Fruit fly (Drosophila melanogaster) whole organism, embryonic: Measurements from ENCODE around the gene Gbs-70E.

Experiments used
- ATbp ChIP-seq: fragments of 200-800 bp; sonication (Bioruptor generic); optimal IDR thresholded peaks from 2 replicates; lab custom pipeline; 2017; ENCODE audit warnings: missing biosample characterization, mild to moderate bottlenecking, missing genetic modification characterization, missing genetic modification reagents
- Adf1 ChIP-seq: fragments of 200-800 bp; sonication (Bioruptor generic); IDR thresholded peaks from 2 replicates; pipeline ENCODE4 v1.3.6; 2022; ENCODE audit warnings: missing biosample characterization, missing genetic modification characterization
- Awh ChIP-seq: fragments of 200-800 bp; sonication (Bioruptor generic); IDR thresholded peaks from 2 replicates; pipeline ENCODE4, ENCODE4 v1.3.6; 2022; ENCODE audit warnings: missing biosample characterization, missing genetic modification characterization
- BEAF-32 ChIP-seq: fragments of 200-800 bp; sonication (Bioruptor generic); optimal IDR thresholded peaks from 3 replicates; lab custom pipeline; 2017; ENCODE audit warnings: missing biosample characterization, missing genetic modification characterization, mild to moderate bottlenecking, moderate library complexity, missing genetic modification reagents
- CG1024 ChIP-seq: fragments of 200-800 bp; sonication (Bioruptor generic); IDR thresholded peaks from 2 replicates; pipeline ENCODE4 v1.3.6; 2022; ENCODE audit warnings: missing biosample characterization, missing genetic modification characterization
- CG10274 ChIP-seq: fragments of 200-800 bp; sonication (Bioruptor generic); optimal IDR thresholded peaks from 3 replicates; lab custom pipeline; 2017; ENCODE audit warnings: missing biosample characterization, mild to moderate bottlenecking, missing genetic modification characterization
- CG10321 ChIP-seq: fragments of 200-800 bp; sonication (Bioruptor generic); IDR thresholded peaks from 2 replicates; pipeline ENCODE4 v1.3.6; 2022; ENCODE audit warnings: missing biosample characterization, missing genetic modification characterization
- CG10431 ChIP-seq: fragments of 200-800 bp; sonication (Bioruptor generic); optimal IDR thresholded peaks from 3 replicates; lab custom pipeline; 2018; ENCODE audit warnings: missing biosample characterization, mild to moderate bottlenecking, missing genetic modification characterization
- CG11456 ChIP-seq: fragments of 200-800 bp; sonication (Bioruptor generic); IDR thresholded peaks from 3 replicates; pipeline ENCODE4 v1.3.6; 2022; ENCODE audit warnings: missing biosample characterization, missing genetic modification characterization
- CG11560 ChIP-seq: fragments of 200-800 bp; sonication (Bioruptor generic); IDR thresholded peaks from 3 replicates; pipeline ENCODE4 v1.3.6; 2022; ENCODE audit warnings: missing biosample characterization, missing genetic modification characterization
- CG12155 ChIP-seq: fragments of 200-800 bp; sonication (Bioruptor generic); optimal IDR thresholded peaks from 3 replicates; lab custom pipeline; 2016; ENCODE audit warnings: missing biosample characterization, missing genetic modification characterization
- CG12769 ChIP-seq: fragments of 200-800 bp; sonication (Bioruptor generic); optimal IDR thresholded peaks from 2 replicates; lab custom pipeline; 2019; ENCODE audit warnings: missing biosample characterization, mild to moderate bottlenecking, missing genetic modification characterization, moderate library complexity
- CG15073 ChIP-seq: fragments of 200-800 bp; sonication (Bioruptor generic); optimal IDR thresholded peaks from 2 replicates; lab custom pipeline; 2016; ENCODE audit warnings: missing biosample characterization, missing genetic modification characterization
- CG15514 ChIP-seq: fragments of 200-800 bp; sonication (Bioruptor generic); optimal IDR thresholded peaks from 3 replicates; lab custom pipeline; 2017; ENCODE audit warnings: missing biosample characterization, missing genetic modification characterization, mild to moderate bottlenecking, moderate library complexity, missing genetic modification reagents
- CG1792 ChIP-seq: fragments of 200-800 bp; sonication (Bioruptor generic); optimal IDR thresholded peaks from 2 replicates; lab custom pipeline; 2016; ENCODE audit warnings: missing biosample characterization, missing genetic modification characterization
- CG18011 ChIP-seq: fragments of 200-800 bp; sonication (Bioruptor generic); optimal IDR thresholded peaks from 2 replicates; lab custom pipeline; 2017; ENCODE audit warnings: missing biosample characterization, missing genetic modification characterization, mild to moderate bottlenecking, moderate library complexity, missing genotype
- CG18262 ChIP-seq: fragments of 200-800 bp; optimal IDR thresholded peaks from 3 replicates; lab custom pipeline; 2019; ENCODE audit warnings: missing biosample characterization, mild to moderate bottlenecking, missing genetic modification characterization, moderate library complexity
- CG18476 ChIP-seq: fragments of 200-800 bp; sonication (Bioruptor generic); optimal IDR thresholded peaks from 2 replicates; lab custom pipeline; 2016; ENCODE audit warnings: missing biosample characterization, mild to moderate bottlenecking, missing genetic modification characterization
- CG2712 ChIP-seq: fragments of 200-800 bp; optimal IDR thresholded peaks from 3 replicates; lab custom pipeline; 2019; ENCODE audit warnings: missing biosample characterization, mild to moderate bottlenecking, missing genetic modification characterization, moderate library complexity
- CG30020 ChIP-seq: fragments of 200-800 bp; optimal IDR thresholded peaks from 2 replicates; lab custom pipeline; 2019; ENCODE audit warnings: missing biosample characterization, mild to moderate bottlenecking, missing genetic modification characterization, moderate library complexity
- CG31365 ChIP-seq: fragments of 200-800 bp; sonication (Bioruptor generic); optimal IDR thresholded peaks from 2 replicates; lab custom pipeline; 2018; ENCODE audit warnings: missing biosample characterization, mild to moderate bottlenecking, missing genetic modification characterization
- CG34422 ChIP-seq: fragments of 200-800 bp; sonication (Bioruptor generic); IDR thresholded peaks from 3 replicates; pipeline ENCODE4 v1.3.6; 2022; ENCODE audit warnings: missing biosample characterization, missing genetic modification characterization
- CG4360 ChIP-seq: fragments of 200-800 bp; sonication (Bioruptor generic); IDR thresholded peaks from 2 replicates; pipeline ENCODE4 v1.3.6; 2022; ENCODE audit warnings: missing biosample characterization, missing genetic modification characterization
- CG4424 ChIP-seq: fragments of 200-800 bp; sonication (Bioruptor generic); optimal IDR thresholded peaks from 3 replicates; lab custom pipeline; 2016; ENCODE audit warnings: missing biosample characterization, missing genetic modification characterization
- D19B ChIP-seq: fragments of 200-800 bp; sonication (Bioruptor generic); optimal IDR thresholded peaks from 2 replicates; lab custom pipeline; 2017; ENCODE audit warnings: missing biosample characterization, mild to moderate bottlenecking, missing genetic modification characterization
- Dip2 ChIP-seq: fragments of 200-800 bp; sonication (Bioruptor generic); IDR thresholded peaks from 2 replicates; pipeline ENCODE4 v1.3.6; 2022; ENCODE audit warnings: missing biosample characterization, missing genetic modification characterization
- H2.0 ChIP-seq: fragments of 200-800 bp; sonication (Bioruptor generic); IDR thresholded peaks from 2 replicates; pipeline ENCODE4 v1.3.6; 2022; ENCODE audit warnings: missing biosample characterization, missing genetic modification characterization
- Hey ChIP-seq: fragments of 200-800 bp; sonication (Bioruptor generic); optimal IDR thresholded peaks from 3 replicates; lab custom pipeline; 2018; ENCODE audit warnings: missing biosample characterization, mild to moderate bottlenecking, missing genetic modification characterization
- Hmr ChIP-seq: fragments of 200-800 bp; sonication (Bioruptor generic); optimal IDR thresholded peaks from 3 replicates; lab custom pipeline; 2017; ENCODE audit warnings: mild to moderate bottlenecking, missing biosample characterization, missing genetic modification reagents, missing genetic modification characterization
- Hr51 ChIP-seq, 2 experiments: fragments of 200-800 bp; sonication (Bioruptor generic); optimal IDR thresholded peaks; 2 replicates in 1 of 2; 3 replicates in 1 of 2; lab custom pipeline; 2016 to 2018; ENCODE audit warnings: missing biosample characterization in 2 of 2, missing genetic modification characterization in 2 of 2, mild to moderate bottlenecking in 1 of 2, moderate library complexity in 1 of 2
- MESR4 ChIP-seq: fragments of 200-800 bp; sonication (Bioruptor generic); optimal IDR thresholded peaks from 2 replicates; lab custom pipeline; 2018; ENCODE audit warnings: missing biosample characterization, mild to moderate bottlenecking, missing genetic modification characterization, moderate library complexity
- MTF-1 ChIP-seq: fragments of 200-800 bp; sonication (Bioruptor generic); optimal IDR thresholded peaks from 2 replicates; lab custom pipeline; 2018; ENCODE audit warnings: missing biosample characterization, mild to moderate bottlenecking, missing genetic modification characterization, borderline replicate concordance
- Max ChIP-seq: fragments of 200-800 bp; sonication (Bioruptor generic); optimal IDR thresholded peaks from 2 replicates; lab custom pipeline; 2016; ENCODE audit warnings: missing biosample characterization, mild to moderate bottlenecking, missing genetic modification characterization
- Med ChIP-seq: fragments of 200-800 bp; sonication (Bioruptor generic); peaks from one replicate; lab custom pipeline; 2016; ENCODE audit warnings: missing biosample characterization, missing genetic modification characterization, mild to moderate bottlenecking, inconsistent platforms, moderate library complexity
- Mes4 ChIP-seq: fragments of 200-800 bp; sonication (Bioruptor generic); optimal IDR thresholded peaks from 2 replicates; lab custom pipeline; 2016; ENCODE audit warnings: missing biosample characterization, missing genetic modification characterization
- Mrtf ChIP-seq: fragments of 200-800 bp; sonication (Bioruptor generic); IDR thresholded peaks from 3 replicates; pipeline ENCODE4 v1.3.6; 2022; ENCODE audit warnings: missing biosample characterization, missing genetic modification characterization
- Oaz ChIP-seq: fragments of 200-800 bp; sonication (Bioruptor generic); IDR thresholded peaks from 2 replicates; pipeline ENCODE4 v1.3.6; 2022; ENCODE audit warnings: missing biosample characterization, missing genetic modification characterization
- bab2 ChIP-seq: fragments of 200-800 bp; sonication (Bioruptor generic); optimal IDR thresholded peaks from 2 replicates; lab custom pipeline; 2016; ENCODE audit warnings: missing biosample characterization, missing genetic modification characterization
- croc ChIP-seq: fragments of 200-800 bp; sonication (Bioruptor generic); conservative IDR thresholded peaks from 3 replicates; pipeline ENCODE4 v1.3.6; 2022; ENCODE audit warnings: missing biosample characterization, missing genetic modification characterization
- dimm ChIP-seq: fragments of 200-800 bp; sonication (Bioruptor generic); IDR thresholded peaks from 2 replicates; pipeline ENCODE4 v1.3.6; 2022; ENCODE audit warnings: missing biosample characterization, missing genetic modification characterization
- eyg ChIP-seq: fragments of 200-800 bp; sonication (Bioruptor generic); optimal IDR thresholded peaks from 3 replicates; lab custom pipeline; 2016; ENCODE audit warnings: missing biosample characterization, missing genetic modification characterization
- her ChIP-seq: fragments of 200-800 bp; sonication (Bioruptor generic); optimal IDR thresholded peaks from 2 replicates; lab custom pipeline; 2016; ENCODE audit warnings: missing biosample characterization, missing genetic modification characterization
- ind ChIP-seq: fragments of 200-800 bp; sonication (Bioruptor generic); optimal IDR thresholded peaks from 3 replicates; lab custom pipeline; 2016; ENCODE audit warnings: missing biosample characterization, missing genetic modification characterization
- inv ChIP-seq: fragments of 200-800 bp; sonication (Bioruptor generic); IDR thresholded peaks from 2 replicates; pipeline ENCODE4 v1.3.6; 2022; ENCODE audit warnings: missing biosample characterization, missing genetic modification characterization; ENCODE audit not compliant: partially characterized antibody
- tna ChIP-seq: fragments of 200-800 bp; sonication (Bioruptor generic); IDR thresholded peaks from 2 replicates; pipeline ENCODE4 v1.3.6; 2022; ENCODE audit warnings: missing biosample characterization, missing genetic modification characterization; ENCODE audit not compliant: partially characterized antibody
- wek ChIP-seq: fragments of 200-800 bp; sonication (Bioruptor generic); optimal IDR thresholded peaks from 3 replicates; lab custom pipeline; 2018; ENCODE audit warnings: missing biosample characterization, mild to moderate bottlenecking, missing genetic modification characterization, moderate library complexity
- yki ChIP-seq: fragments of >200 bp; optimal IDR thresholded peaks from 3 replicates; lab custom pipeline; 2018
- zfh1 ChIP-seq: fragments of 200-800 bp; sonication (Bioruptor generic); IDR thresholded peaks from 3 replicates; pipeline ENCODE4 v1.3.6; 2022; ENCODE audit warnings: missing biosample characterization, missing genetic modification characterization
- zfh2 ChIP-seq: fragments of 200-800 bp; sonication (Bioruptor generic); optimal IDR thresholded peaks from 2 replicates; lab custom pipeline; 2016; ENCODE audit warnings: missing biosample characterization, missing genetic modification characterization

Gbs-70E gene

DNA sequence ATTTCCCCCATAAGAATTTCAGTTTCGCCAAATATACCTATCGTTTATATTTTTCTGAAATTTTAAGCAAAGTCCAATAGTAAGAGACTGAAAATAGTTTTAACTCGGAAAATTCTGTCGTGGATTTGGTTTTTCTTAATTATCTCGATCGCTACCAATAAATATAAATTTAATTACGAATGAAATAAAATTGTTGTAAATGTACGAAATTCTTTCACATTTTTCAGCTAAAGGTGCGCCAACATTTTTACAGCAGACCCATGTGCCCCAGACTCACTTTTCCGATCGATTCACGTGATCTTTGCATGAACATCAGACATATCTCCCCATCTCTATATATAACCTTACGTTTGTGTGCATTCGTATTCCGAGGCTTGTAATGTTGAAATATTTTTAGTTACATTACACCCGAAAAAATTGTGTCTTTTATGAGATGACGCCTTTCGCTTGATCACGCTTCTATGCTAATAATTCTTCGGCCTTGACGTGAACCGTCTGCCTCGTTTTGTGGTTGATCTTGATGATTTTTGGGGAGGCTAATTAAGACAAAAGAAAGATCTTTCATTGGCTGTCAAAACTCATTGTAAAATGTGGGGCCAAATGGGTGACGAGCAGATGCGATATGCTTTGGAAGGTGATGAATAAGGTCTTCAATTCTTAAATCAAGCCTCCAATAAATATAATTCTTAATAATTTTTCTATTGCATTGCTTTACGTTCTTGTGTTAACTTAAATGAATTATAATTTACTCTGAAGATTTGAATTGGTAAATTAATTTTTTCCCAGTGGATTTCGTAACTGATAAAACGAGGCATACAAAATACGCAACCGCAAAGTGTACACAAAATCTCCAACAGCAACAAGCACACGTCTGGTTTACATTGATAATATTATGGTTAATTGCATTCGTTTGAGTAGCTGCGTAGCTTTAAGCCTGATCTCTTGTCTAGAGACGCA is 5.5 kb downstream of the Gbs-70E start (continued):
- peak; percentile 43 for TF ChIP-seq Hmr
- TF ChIP-seq CG4424 (GFP tag; lab: Kevin White, UChicago), result peak; percentile 66
- no peak for TF ChIP-seq MESR4
- TF ChIP-seq D19B (GFP tag; lab: Kevin White, UChicago), result no peak
- no peak for TF ChIP-seq tna
- no peak for TF ChIP-seq CG4360 (GFP tag; lab: Robert Waterston, UW)
- TF ChIP-seq wek (GFP tag; lab: Kevin White, UChicago), result peak; percentile 28
- TF ChIP-seq yki (lab: Kevin White, UChicago), result no peak
- no peak for TF ChIP-seq bab2 (GFP tag; lab: Kevin White, UChicago)
- TF ChIP-seq BEAF-32 (GFP tag; lab: Kevin White, UChicago), result no peak
- no peak for TF ChIP-seq Mrtf (GFP tag; lab: Robert Waterston, UW)
- no peak for TF ChIP-seq Hey (tag; lab: Kevin White, UChicago)
- no peak for TF ChIP-seq inv
- TF ChIP-seq croc, result no peak
- TF ChIP-seq CG34422 (GFP tag; lab: Robert Waterston, UW), result no peak
- no peak for TF ChIP-seq CG30020 (tag; lab: Kevin White, UChicago)
- TF ChIP-seq CG11560, result no peak
- peak; percentile 81 for TF ChIP-seq CG18262
- TF ChIP-seq CG11456 (GFP tag; lab: Robert Waterston, UW), result no peak
- TF ChIP-seq CG1792 (GFP tag; lab: Kevin White, UChicago), result no peak
- no peak for TF ChIP-seq CG10431 (GFP tag; lab: Kevin White, UChicago)
- peak in 1 of 2 experiments; percentile 83 for TF ChIP-seq Hr51 (GFP tag; optimal IDR thresholded peaks at IDR 0.05; lab: Kevin White, UChicago)
- peak; percentile 25 for TF ChIP-seq ATbp (GFP tag; lab: Kevin White, UChicago)
- TF ChIP-seq CG15514 (GFP tag; lab: Kevin White, UChicago), result peak; percentile 29
- TF ChIP-seq eyg, result no peak
- no peak for TF ChIP-seq Adf1 (GFP tag; lab: Robert Waterston, UW)
- peak; percentile 70 for TF ChIP-seq CG2712 (tag; lab: Kevin White, UChicago)
- TF ChIP-seq zfh1 (GFP tag; lab: Robert Waterston, UW), result peak; percentile 39; the same call in 1 of the 3 replicates
- TF ChIP-seq H2.0 (GFP tag; lab: Robert Waterston, UW), result no peak
- TF ChIP-seq CG18011 (GFP tag; lab: Kevin White, UChicago), result no peak
- TF ChIP-seq Med (GFP tag; lab: Kevin White, UChicago), result peak; percentile 58
- TF ChIP-seq her, result no peak
- TF ChIP-seq CG12155 (GFP tag; lab: Kevin White, UChicago), result no peak
- no peak for TF ChIP-seq CG10321 (GFP tag; lab: Robert Waterston, UW)
- peak; percentile 16 for TF ChIP-seq CG10274
- TF ChIP-seq CG31365 (tag; lab: Kevin White, UChicago), result no peak
- TF ChIP-seq MTF-1 (GFP tag; lab: Kevin White, UChicago), result peak; percentile 56
- peak; percentile 18 for TF ChIP-seq CG18476 (GFP tag; lab: Kevin White, UChicago)
- TF ChIP-seq Awh, result no peak
- no peak for TF ChIP-seq Dip2 (GFP tag; lab: Robert Waterston, UW)
- TF ChIP-seq Max (GFP tag; lab: Kevin White, UChicago), result peak; percentile 36
- peak; percentile 36 for TF ChIP-seq CG12769 (tag; lab: Kevin White, UChicago)
- TF ChIP-seq zfh2 (GFP tag; lab: Kevin White, UChicago), result no peak
- no peak for TF ChIP-seq Mes4 (GFP tag; lab: Kevin White, UChicago)
- no peak for TF ChIP-seq CG1024 (GFP tag; lab: Robert Waterston, UW)
- peak; percentile 30 for TF ChIP-seq ind
- no peak for TF ChIP-seq CG15073
- TF ChIP-seq dimm (GFP tag; lab: Robert Waterston, UW), result no peak
- no peak for TF ChIP-seq Oaz (GFP tag; lab: Robert Waterston, UW)
